Fruit fly (Drosophila melanogaster): ENCODE results near the gene CG1523.
A peak's percentile ranks its signal among the peaks of the same experiment; 100 is the strongest.

CG1523 gene

dm6 chr3R:28846877-28847529 is 27.5 kb upstream of the CG1523 start:
- peak; percentile 7 for TF ChIP-seq ey (GFP tag; optimal IDR thresholded peaks at IDR 0.05)
- TF ChIP-seq Abd-B (GFP tag; optimal IDR thresholded peaks at IDR 0.05), result no peak
- TF ChIP-seq woc (GFP tag; optimal IDR thresholded peaks at IDR 0.05), result peak; percentile 6

DNA sequence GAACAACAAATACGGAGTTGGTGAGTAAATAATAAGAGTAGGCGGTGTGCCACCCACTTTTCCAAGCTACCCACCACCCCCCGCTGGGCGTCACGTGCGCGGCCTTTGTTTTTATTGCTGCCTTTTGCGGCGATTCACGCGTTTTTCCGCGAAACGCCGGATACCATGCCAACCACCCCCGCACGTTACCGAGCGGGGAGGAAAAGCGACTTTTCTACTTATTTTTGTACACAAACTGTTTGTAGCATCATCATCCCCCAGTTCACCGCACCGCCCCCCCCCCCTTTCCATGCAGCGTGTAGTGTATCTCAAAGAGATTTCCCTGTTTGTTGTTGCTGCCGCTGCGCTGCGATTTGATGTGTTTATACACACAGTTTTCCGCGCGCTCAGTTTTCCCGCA is 26.5 kb upstream of the CG1523 start:
- no peak for TF ChIP-seq OdsH (GFP tag; optimal IDR thresholded peaks at IDR 0.05)
- TF ChIP-seq usp (GFP tag; optimal IDR thresholded peaks at IDR 0.05), result no peak
- TF ChIP-seq Mio (GFP tag; optimal IDR thresholded peaks at IDR 0.05), result no peak
- TF ChIP-seq Vsx2 (GFP tag; optimal IDR thresholded peaks at IDR 0.05; ENCODE audit: partially characterized antibody), result no peak
- no peak for TF ChIP-seq Hr78 (GFP tag; optimal IDR thresholded peaks at IDR 0.05)
- TF ChIP-seq GATAd (GFP tag; optimal IDR thresholded peaks at IDR 0.05), result no peak
- TF ChIP-seq fru (GFP tag; optimal IDR thresholded peaks at IDR 0.05), result no peak

DNA sequence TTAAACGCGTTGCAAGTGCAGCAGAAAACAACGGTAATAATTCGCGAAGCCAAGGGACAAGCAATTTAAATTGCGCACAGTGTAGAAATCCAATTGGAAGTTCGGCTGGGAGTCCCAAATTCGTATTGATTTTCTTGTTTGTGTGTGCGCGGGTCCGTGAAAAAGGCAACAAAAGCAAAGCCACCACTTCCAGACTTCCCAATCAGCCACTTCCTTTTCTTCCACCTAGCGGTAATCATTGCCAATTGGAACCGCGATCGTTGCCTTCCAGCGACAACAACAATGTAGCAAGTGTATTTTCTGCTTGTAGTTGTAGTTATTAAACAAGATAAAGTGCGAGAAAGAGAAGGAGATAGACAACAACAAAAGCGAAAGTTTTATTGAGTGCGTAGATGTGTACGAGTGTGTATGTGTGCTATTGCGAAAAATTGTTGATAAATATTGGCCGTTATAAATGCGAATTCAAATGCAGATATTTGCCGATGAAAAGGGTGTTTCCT is 26.0 kb upstream of the CG1523 start:
- TF ChIP-seq Hr83 (GFP tag; optimal IDR thresholded peaks at IDR 0.05; ENCODE audit: poor library complexity, severe bottlenecking) (no peak), br (GFP tag; optimal IDR thresholded peaks at IDR 0.05) (no peak), Rel (GFP tag; optimal IDR thresholded peaks at IDR 0.05) (no peak), Rel (tag; optimal IDR thresholded peaks at IDR 0.05) (peak; percentile 98), Vsx2 (GFP tag; optimal IDR thresholded peaks at IDR 0.05; ENCODE audit: partially characterized antibody) (no peak)

DNA sequence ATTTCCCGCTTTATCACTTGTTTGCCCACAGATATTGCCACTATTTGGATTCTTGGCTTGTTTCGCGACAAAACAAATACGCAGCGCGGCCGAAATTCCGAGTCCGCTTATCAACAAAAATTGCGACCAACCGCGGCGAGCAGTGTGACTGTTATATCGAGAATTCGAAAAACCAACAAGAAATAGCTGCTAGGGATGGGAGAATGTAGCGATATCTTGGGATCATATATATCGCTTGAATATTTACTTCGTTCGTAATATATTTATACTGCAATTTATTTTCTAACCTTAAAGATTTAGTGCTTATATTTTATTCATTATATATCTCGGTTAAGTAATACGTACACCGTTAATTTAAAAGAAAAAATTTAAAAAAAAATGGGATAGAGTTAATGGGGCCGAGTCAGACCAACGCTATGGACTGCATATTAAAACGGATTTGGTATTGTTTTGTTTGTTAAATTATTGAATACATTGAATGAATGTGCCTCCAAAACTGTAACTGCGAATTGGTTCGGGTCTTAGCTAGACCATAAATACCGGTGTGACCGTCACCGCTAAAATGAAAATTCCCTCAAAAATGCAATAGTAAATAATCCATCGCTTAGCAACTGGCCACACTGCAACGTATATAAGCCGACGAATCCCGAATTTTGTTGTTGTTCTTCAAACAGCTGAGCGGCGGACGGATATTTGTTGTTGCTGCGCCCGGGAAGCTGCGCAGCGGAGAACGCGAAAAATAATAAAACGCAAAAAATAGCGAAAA is 25.3 kb upstream of the CG1523 start, which contains the start of the genes Apc and spg:
Apc (minus strand) TSS at position 138 of the 766 bp plus-strand sequence.
spg (plus strand) TSS at position 660 of the 766 bp plus-strand sequence.
- TF ChIP-seq Jra (GFP tag; optimal IDR thresholded peaks at IDR 0.05) (no peak), GATAd (GFP tag; optimal IDR thresholded peaks at IDR 0.05) (no peak), ey (GFP tag; optimal IDR thresholded peaks at IDR 0.05) (peak; percentile 14), sv (GFP tag; optimal IDR thresholded peaks at IDR 0.05) (no peak), Hr83 (GFP tag; optimal IDR thresholded peaks at IDR 0.05; ENCODE audit: poor library complexity, severe bottlenecking) (peak; percentile 16), sage (GFP tag; optimal IDR thresholded peaks at IDR 0.05) (peak; percentile 8), Abd-B (GFP tag; optimal IDR thresholded peaks at IDR 0.05) (no peak), Dif (GFP tag; optimal IDR thresholded peaks at IDR 0.05; ENCODE audit: partially characterized antibody) (peak; percentile 18), OdsH (GFP tag; optimal IDR thresholded peaks at IDR 0.05) (peak; percentile 47), jim (GFP tag; optimal IDR thresholded peaks at IDR 0.05) (peak; percentile 9), foxo (GFP tag; optimal IDR thresholded peaks at IDR 0.05) (peak in 1 of 2 experiments; percentile 4), Vsx2 (GFP tag; optimal IDR thresholded peaks at IDR 0.05; ENCODE audit: partially characterized antibody) (no peak), usp (GFP tag; optimal IDR thresholded peaks at IDR 0.05) (no peak), Dfd (GFP tag; optimal IDR thresholded peaks at IDR 0.05) (no peak), br (GFP tag; optimal IDR thresholded peaks at IDR 0.05) (peak; percentile 50), woc (GFP tag; optimal IDR thresholded peaks at IDR 0.05) (peak; percentile 16), h (GFP tag; optimal IDR thresholded peaks at IDR 0.05) (peak; percentile 48), Myc (optimal IDR thresholded peaks at IDR 0.05) (peak; percentile 77), Sp1 (GFP tag; optimal IDR thresholded peaks at IDR 0.05) (peak; percentile 41), HLH106 (tag; optimal IDR thresholded peaks at IDR 0.05) (peak; percentile 39), rgr (GFP tag; optimal IDR thresholded peaks at IDR 0.05) (peak; percentile 25), Hnf4 (GFP tag; optimal IDR thresholded peaks at IDR 0.05) (no peak), fru (GFP tag; optimal IDR thresholded peaks at IDR 0.05) (peak; percentile 24), psq (GFP tag; optimal IDR thresholded peaks at IDR 0.05) (peak; percentile 5)

DNA sequence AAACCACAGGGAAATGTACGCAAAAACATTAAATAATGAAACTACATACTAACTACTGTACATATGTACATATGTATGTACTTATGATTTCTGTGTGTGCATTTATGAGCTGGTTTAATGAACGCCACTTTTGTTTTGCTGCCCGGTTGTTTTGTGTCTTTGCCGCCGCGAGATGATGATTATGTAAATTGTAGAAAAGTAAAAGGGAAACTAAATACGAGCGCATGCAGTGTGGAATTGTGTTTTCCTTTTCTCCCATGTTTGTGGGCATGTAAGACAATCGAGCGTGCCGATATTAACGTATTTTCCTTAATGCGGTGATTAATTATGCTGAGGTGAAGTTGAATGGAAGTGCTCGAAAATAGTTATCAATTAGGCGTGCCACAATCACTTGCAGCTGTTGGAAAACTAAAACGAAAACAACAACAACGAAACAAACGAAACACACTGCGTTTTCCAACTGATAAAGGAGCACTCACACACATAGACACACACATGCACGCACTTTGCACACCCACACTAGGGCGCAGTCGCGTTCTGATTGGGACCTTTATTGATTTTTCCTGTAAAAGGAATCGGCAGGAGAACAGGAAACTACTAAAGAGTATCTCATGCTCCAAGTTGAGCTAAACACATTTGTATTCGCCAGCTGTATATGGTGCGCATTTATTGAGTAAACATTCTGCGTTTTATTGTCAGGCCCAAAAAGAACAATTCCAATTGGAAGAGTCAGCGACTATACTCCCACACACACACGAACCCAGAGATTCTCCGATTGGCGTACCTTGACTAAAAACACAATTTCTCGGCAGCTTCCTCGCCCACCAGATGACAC is 24.5 kb upstream of the CG1523 start:
- TF ChIP-seq Myc (optimal IDR thresholded peaks at IDR 0.05), result no peak
- no peak for TF ChIP-seq foxo (GFP tag; optimal IDR thresholded peaks at IDR 0.05)
- TF ChIP-seq sv (GFP tag; optimal IDR thresholded peaks at IDR 0.05), result no peak
- no peak for TF ChIP-seq pan (optimal IDR thresholded peaks at IDR 0.05)
- TF ChIP-seq brk (GFP tag; optimal IDR thresholded peaks at IDR 0.05), result no peak
- no peak for TF ChIP-seq jim (GFP tag; optimal IDR thresholded peaks at IDR 0.05)
- no peak for TF ChIP-seq dl (GFP tag; optimal IDR thresholded peaks at IDR 0.05; ENCODE audit: insufficient read depth in 1 of 2, partially characterized antibody in 2 of 2)
- no peak for TF ChIP-seq dmrt93B (GFP tag; optimal IDR thresholded peaks at IDR 0.05)
- TF ChIP-seq GATAd (GFP tag; optimal IDR thresholded peaks at IDR 0.05), result no peak
- no peak for TF ChIP-seq h (GFP tag; optimal IDR thresholded peaks at IDR 0.05)
- no peak for TF ChIP-seq HLH106 (tag; optimal IDR thresholded peaks at IDR 0.05)
- TF ChIP-seq Vsx2 (GFP tag; optimal IDR thresholded peaks at IDR 0.05; ENCODE audit: partially characterized antibody), result no peak
- TF ChIP-seq tai (GFP tag; optimal IDR thresholded peaks at IDR 0.05), result no peak
- no peak for TF ChIP-seq Jra (GFP tag; optimal IDR thresholded peaks at IDR 0.05)
- TF ChIP-seq Dfd (GFP tag; optimal IDR thresholded peaks at IDR 0.05), result no peak
- no peak for TF ChIP-seq N (GFP tag; optimal IDR thresholded peaks at IDR 0.05)
- TF ChIP-seq psq (GFP tag; optimal IDR thresholded peaks at IDR 0.05), result no peak
- no peak for TF ChIP-seq lola (GFP tag; optimal IDR thresholded peaks at IDR 0.05)
- TF ChIP-seq sage (GFP tag; optimal IDR thresholded peaks at IDR 0.05), result no peak
